Worm (Caenorhabditis elegans): Measurements from ENCODE around the gene clec-167.

DNA sequence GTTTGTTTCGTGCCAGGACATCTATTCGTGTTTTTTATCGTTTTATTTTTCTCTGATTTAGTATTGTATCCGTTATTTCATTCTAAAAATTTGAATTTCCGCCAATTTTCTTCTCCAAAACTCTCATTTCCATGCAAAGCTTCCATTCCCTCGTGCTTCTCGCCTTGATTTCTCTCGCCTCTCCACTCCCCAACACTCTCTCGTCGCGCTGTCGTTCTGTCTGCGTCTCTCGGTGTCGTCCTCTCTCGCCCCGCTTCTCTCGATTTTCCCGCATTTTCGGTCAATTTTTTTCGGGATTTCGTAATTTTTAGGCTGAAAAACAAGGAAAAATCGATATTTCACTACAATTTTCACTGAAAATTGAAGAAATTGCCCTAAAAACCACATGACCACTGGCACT lies 19.1 kb upstream of the clec-167 start, which contains the start of gene C09E9.1:
- TF ChIP-seq tab-1 (GFP tag; IDR thresholded peaks at IDR 0.05) (no peak), T22C8.4 (GFP tag; IDR thresholded peaks at IDR 0.05) (no peak), flt-1 (GFP tag; IDR thresholded peaks at IDR 0.05) (no peak), med-1 (GFP tag; optimal IDR thresholded peaks at IDR 0.05; ENCODE audit: insufficient read depth) (no peak), klf-2 (GFP tag; conservative IDR thresholded peaks at IDR 0.05) (no peak), ref-1 (GFP tag; conservative IDR thresholded peaks at IDR 0.05) (no peak), cog-1 (tag; optimal IDR thresholded peaks at IDR 0.05) (no peak), ztf-23 (GFP tag; IDR thresholded peaks at IDR 0.05) (no peak), ztf-29 (GFP tag; IDR thresholded peaks at IDR 0.05) (no peak)
